Worm (Caenorhabditis elegans): ENCODE measurements around the gene metl-18.

DNA sequence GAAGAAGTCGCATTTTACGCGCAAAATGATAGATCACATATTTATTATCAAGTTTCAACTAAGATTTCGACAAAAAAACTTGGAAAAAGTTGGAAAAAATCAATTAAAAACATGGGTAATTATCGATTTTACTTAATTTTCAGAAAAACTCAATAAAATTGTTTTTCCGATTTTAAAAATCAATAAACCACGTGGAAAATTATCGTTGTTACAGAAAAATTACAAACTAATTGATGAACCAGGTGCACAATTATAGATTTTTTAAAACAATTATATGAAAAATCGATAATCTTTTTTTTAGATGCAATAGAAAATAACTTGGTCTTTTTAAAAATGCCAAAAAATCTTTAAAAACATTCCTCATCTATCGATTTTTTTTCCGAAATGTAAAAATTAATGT, 5.1 kb downstream of the metl-18 start:
- TF ChIP-seq elt-3 (tag; optimal IDR thresholded peaks at IDR 0.05) (no peak), unc-62 (GFP tag; optimal IDR thresholded peaks at IDR 0.05) (no peak), snpc-4 (tag; optimal IDR thresholded peaks at IDR 0.05) (no peak), ces-1 (GFP tag; optimal IDR thresholded peaks at IDR 0.05) (no peak), lsy-2 (tag; optimal IDR thresholded peaks at IDR 0.05) (no peak), nhr-28 (tag; optimal IDR thresholded peaks at IDR 0.05) (no peak), mab-5 (tag; optimal IDR thresholded peaks at IDR 0.05) (no peak), lin-13 (tag; optimal IDR thresholded peaks at IDR 0.05) (no peak), lin-32 (GFP tag; optimal IDR thresholded peaks at IDR 0.05) (no peak), elt-1 (tag; optimal IDR thresholded peaks at IDR 0.05; ENCODE audit: borderline replicate concordance, insufficient read depth) (no peak), nhr-76 (tag; optimal IDR thresholded peaks at IDR 0.05) (no peak), nhr-237 (tag; optimal IDR thresholded peaks at IDR 0.05) (no peak)

Measured in whole organism, mixed stage, embryonic.